Worm (Caenorhabditis elegans) whole organism, L1 larva: ENCODE results near the gene W09B6.4.

Experiments
- C04F5.9 ChIP-seq: sonication (generic microtip); optimal IDR thresholded peaks from 2 replicates; lab custom pipeline; 2016; ENCODE audit warnings: missing genetic modification characterization, missing compliant biosample characterization
- C16A3.4 ChIP-seq: fragments of 150-350 bp; optimal IDR thresholded peaks from 2 replicates; lab custom pipeline; 2014; ENCODE audit warnings: missing biosample characterization, missing genetic modification characterization
- F16B12.6 ChIP-seq: fragments of 150-350 bp; optimal IDR thresholded peaks from 2 replicates; lab custom pipeline; 2014; ENCODE audit warnings: missing biosample characterization, missing genetic modification characterization
- ceh-63 ChIP-seq: fragments of 200-800 bp; sonication (Bioruptor generic); optimal IDR thresholded peaks from 2 replicates; lab custom pipeline; 2018; ENCODE audit warnings: mild to moderate bottlenecking, missing genetic modification characterization, missing compliant biosample characterization
- ceh-8 ChIP-seq: fragments of 200-800 bp; sonication (Bioruptor generic); optimal IDR thresholded peaks from 2 replicates; lab custom pipeline; 2018; ENCODE audit warnings: mild to moderate bottlenecking, missing genetic modification characterization, moderate library complexity, missing compliant biosample characterization
- ceh-88 ChIP-seq: fragments of 200-800 bp; sonication (Bioruptor generic); IDR thresholded peaks from 2 replicates; pipeline ENCODE4 v1.3.6; 2022; ENCODE audit warnings: missing genetic modification characterization, missing compliant biosample characterization
- ceh-90 ChIP-seq: sonication (generic microtip); optimal IDR thresholded peaks from 2 replicates; lab custom pipeline; 2016; ENCODE audit warnings: missing genetic modification characterization, missing compliant biosample characterization
- ces-1 ChIP-seq: fragments of 150-350 bp; optimal IDR thresholded peaks from 2 replicates; lab custom pipeline; 2014; ENCODE audit warnings: missing biosample characterization, missing genetic modification reagents, missing genetic modification characterization
- dsc-1 ChIP-seq: sonication (generic microtip); optimal IDR thresholded peaks from 2 replicates; lab custom pipeline; 2016; ENCODE audit warnings: mild to moderate bottlenecking, missing genetic modification characterization, missing compliant biosample characterization
- efl-1 ChIP-seq, 4 experiments: fragments of 150-350 bp; optimal IDR thresholded peaks in 3 of 4; peaks in 1 of 4; 1 replicate in 1 of 4; 2 replicates in 3 of 4; lab custom pipeline; 2014; ENCODE audit warnings: missing biosample characterization in 2 of 4, missing genetic modification characterization in 2 of 4, missing genetic modification reagents in 2 of 4
- egl-13 ChIP-seq: sonication (generic microtip); optimal IDR thresholded peaks from 2 replicates; lab custom pipeline; 2016; ENCODE audit warnings: missing genotype, missing genetic modification reagents, missing genetic modification characterization, missing compliant biosample characterization
- egl-27 ChIP-seq, 2 experiments: fragments of 150-350 bp in 1 of 2; sonication (generic microtip); optimal IDR thresholded peaks; 3 replicates each; lab custom pipeline; 2017 to 2018; ENCODE audit warnings: missing biosample characterization in 2 of 2, missing genetic modification characterization in 2 of 2, missing genetic modification reagents in 2 of 2
- elt-2 ChIP-seq: sonication (generic microtip); optimal IDR thresholded peaks from 2 replicates; lab custom pipeline; 2016; ENCODE audit warnings: missing genetic modification characterization, mild to moderate bottlenecking, inconsistent platforms, missing compliant biosample characterization, missing genetic modification reagents
- elt-3 ChIP-seq, 6 experiments: fragments of 150-350 bp in 1 of 6; sonication (generic microtip); optimal IDR thresholded peaks; 2 replicates each; lab custom pipeline; 2017 to 2018; ENCODE audit warnings: missing biosample characterization in 6 of 6, missing genetic modification characterization in 6 of 6, inconsistent platforms in 1 of 6
- ets-5 ChIP-seq: fragments of 200-800 bp; sonication (Bioruptor generic); IDR thresholded peaks from 2 replicates; pipeline ENCODE4 v1.3.6; 2022; ENCODE audit warnings: missing genetic modification characterization, missing compliant biosample characterization
- fkh-4 ChIP-seq: sonication (generic microtip); optimal IDR thresholded peaks from 2 replicates; lab custom pipeline; 2016; ENCODE audit warnings: missing compliant biosample characterization, missing genetic modification characterization, borderline replicate concordance
- grh-1 ChIP-seq: fragments of 200-800 bp; sonication (Bioruptor generic); IDR thresholded peaks from 2 replicates; pipeline ENCODE4 v1.3.6; 2022; ENCODE audit warnings: missing genetic modification reagents, missing genetic modification characterization, missing compliant biosample characterization
- hlh-4 ChIP-seq: sonication (generic microtip); optimal IDR thresholded peaks from 2 replicates; lab custom pipeline; 2016; ENCODE audit warnings: mild to moderate bottlenecking, missing genetic modification characterization, missing compliant biosample characterization
- jun-1 ChIP-seq: fragments of 150-350 bp; optimal IDR thresholded peaks from 2 replicates; lab custom pipeline; 2014; ENCODE audit warnings: missing biosample characterization, missing genetic modification reagents, missing genetic modification characterization
- lin-15B ChIP-seq: fragments of 150-350 bp; sonication (generic microtip); optimal IDR thresholded peaks from 3 replicates; lab custom pipeline; 2014; ENCODE audit warnings: missing biosample characterization, missing genetic modification characterization
- lin-35 ChIP-seq, 2 experiments: fragments of 150-350 bp; optimal IDR thresholded peaks; 2 replicates each; lab custom pipeline; 2014; ENCODE audit warnings: missing biosample characterization in 2 of 2, missing genetic modification characterization in 2 of 2, missing genetic modification reagents in 2 of 2
- lir-3 ChIP-seq: sonication (generic microtip); optimal IDR thresholded peaks from 2 replicates; lab custom pipeline; 2016; ENCODE audit warnings: mild to moderate bottlenecking, missing genetic modification characterization, moderate library complexity, missing compliant biosample characterization; ENCODE audit not compliant: poor library complexity
- lsy-2 ChIP-seq, 2 experiments: fragments of 150-350 bp; optimal IDR thresholded peaks; 2 replicates each; lab custom pipeline; 2014; ENCODE audit warnings: missing biosample characterization in 2 of 2, missing genetic modification characterization in 2 of 2
- mab-9 ChIP-seq: fragments of 200-800 bp; sonication (Bioruptor generic); IDR thresholded peaks from 2 replicates; pipeline ENCODE4 v1.3.6; 2022; ENCODE audit warnings: missing genetic modification reagents, missing genetic modification characterization, missing compliant biosample characterization
- mdl-1 ChIP-seq, 2 experiments: fragments of 150-350 bp; optimal IDR thresholded peaks; 2 replicates each; lab custom pipeline; 2014 to 2017; ENCODE audit warnings: missing biosample characterization in 2 of 2, missing genetic modification characterization in 2 of 2, inconsistent platforms in 1 of 2
- nhr-20 ChIP-seq: sonication (generic microtip); optimal IDR thresholded peaks from 2 replicates; lab custom pipeline; 2016; ENCODE audit warnings: mild to moderate bottlenecking, missing genetic modification characterization, missing compliant biosample characterization
- nhr-71 ChIP-seq: sonication (generic microtip); optimal IDR thresholded peaks from 2 replicates; lab custom pipeline; 2016; ENCODE audit warnings: mild to moderate bottlenecking, missing genetic modification characterization, moderate library complexity, missing compliant biosample characterization
- nhr-77 ChIP-seq: fragments of 150-350 bp; optimal IDR thresholded peaks from 2 replicates; lab custom pipeline; 2014; ENCODE audit warnings: missing biosample characterization, missing genetic modification characterization
- pag-3 ChIP-seq: sonication (generic microtip); optimal IDR thresholded peaks from 2 replicates; lab custom pipeline; 2017; ENCODE audit warnings: missing genetic modification characterization, mild to moderate bottlenecking, missing compliant biosample characterization, antibody characterized with exemption, borderline replicate concordance; ENCODE audit not compliant: insufficient read depth
- rnt-1 ChIP-seq: sonication (generic microtip); optimal IDR thresholded peaks from 2 replicates; lab custom pipeline; 2016; ENCODE audit warnings: mild to moderate bottlenecking, missing genetic modification characterization, moderate library complexity, missing compliant biosample characterization
- skn-1 ChIP-seq: fragments of 150-350 bp; optimal IDR thresholded peaks from 2 replicates; lab custom pipeline; 2014; ENCODE audit warnings: missing biosample characterization, missing genetic modification characterization
- sup-37 ChIP-seq: fragments of 200-800 bp; sonication (Bioruptor generic); optimal IDR thresholded peaks from 2 replicates; lab custom pipeline; 2018; ENCODE audit warnings: mild to moderate bottlenecking, missing genetic modification characterization, missing compliant biosample characterization
- swsn-7 ChIP-seq: sonication (generic microtip); optimal IDR thresholded peaks from 2 replicates; lab custom pipeline; 2016; ENCODE audit warnings: missing genetic modification characterization, missing compliant biosample characterization
- tlp-1 ChIP-seq: fragments of 150-350 bp; optimal IDR thresholded peaks from 2 replicates; lab custom pipeline; 2014; ENCODE audit warnings: missing biosample characterization, missing genetic modification characterization
- unc-30 ChIP-seq: sonication (generic microtip); optimal IDR thresholded peaks from 2 replicates; lab custom pipeline; 2017; ENCODE audit warnings: missing biosample characterization, missing genetic modification characterization
- unc-86 ChIP-seq: sonication (generic microtip); optimal IDR thresholded peaks from 2 replicates; lab custom pipeline; 2016; ENCODE audit warnings: missing genetic modification characterization, missing compliant biosample characterization
- unc-98 ChIP-seq: fragments of 200-800 bp; sonication (Bioruptor generic); IDR thresholded peaks from 2 replicates; pipeline ENCODE4 v1.3.6; 2022; ENCODE audit warnings: missing genetic modification characterization, missing compliant biosample characterization
- xbp-1 ChIP-seq: sonication (generic microtip); optimal IDR thresholded peaks from 2 replicates; lab custom pipeline; 2016; ENCODE audit warnings: missing genetic modification characterization, missing compliant biosample characterization
- zip-4 ChIP-seq: fragments of 200-800 bp; sonication (Bioruptor generic); optimal IDR thresholded peaks from 2 replicates; lab custom pipeline; 2018; ENCODE audit warnings: mild to moderate bottlenecking, missing genetic modification characterization, moderate library complexity, missing compliant biosample characterization
- ztf-4 ChIP-seq: fragments of 150-350 bp; optimal IDR thresholded peaks from 2 replicates; lab custom pipeline; 2014; ENCODE audit warnings: missing biosample characterization, missing genetic modification characterization

W09B6.4 gene

ce11 chrII:1110901-1111300 is 29.7 kb downstream of the W09B6.4 start, which contains the start of gene lips-11:
lips-11 (minus strand) TSS chrII:1111001.
- TF ChIP-seq elt-2 (tag; lab: Kevin White, UChicago) = peak; percentile 59
- no peak for TF ChIP-seq pag-3 (tag; lab: Kevin White, UChicago)
- TF ChIP-seq lsy-2 (tag; optimal IDR thresholded peaks at IDR 0.05; lab: Kevin White, UChicago) = no peak

ce11 chrII:1106914-1107597 is 33.6 kb downstream of the W09B6.4 start, which contains the start of gene col-40:
col-40 (minus strand) TSS chrII:1106964.
- TF ChIP-seq nhr-77 (no peak), lin-15B (tag; lab: Kevin White, UChicago) (no peak), xbp-1 (no peak), grh-1 (GFP tag; lab: Robert Waterston, UW) (no peak), ceh-63 (GFP tag; lab: Kevin White, UChicago) (no peak), unc-98 (GFP tag; lab: Robert Waterston, UW) (no peak), tlp-1 (tag; lab: Kevin White, UChicago) (no peak), pag-3 (tag; lab: Kevin White, UChicago) (no peak), ceh-88 (GFP tag; lab: Robert Waterston, UW) (no peak), sup-37 (GFP tag; lab: Kevin White, UChicago) (no peak), C04F5.9 (tag; lab: Kevin White, UChicago) (no peak), elt-3 (tag; optimal IDR thresholded peaks at IDR 0.05; lab: Kevin White, UChicago) (no peak), unc-30 (no peak), swsn-7 (tag; lab: Kevin White, UChicago) (no peak), mdl-1 (tag; optimal IDR thresholded peaks at IDR 0.05; lab: Kevin White, UChicago) (no peak), efl-1 (optimal IDR thresholded peaks at IDR 0.05; lab: Kevin White, UChicago) (no peak), efl-1 (GFP tag; optimal IDR thresholded peaks at IDR 0.05 in 1 of 2; lab: Kevin White, UChicago) (no peak), F16B12.6 (tag; lab: Kevin White, UChicago) (no peak), mab-9 (GFP tag; lab: Robert Waterston, UW) (no peak), lsy-2 (tag; optimal IDR thresholded peaks at IDR 0.05; lab: Kevin White, UChicago) (no peak)

ce11 chrII:1105291-1105690 is 35.3 kb downstream of the W09B6.4 start:
- peak; percentile 71 for TF ChIP-seq ceh-8 (GFP tag; lab: Kevin White, UChicago)
- no peak for TF ChIP-seq dsc-1 (tag; lab: Kevin White, UChicago)
- TF ChIP-seq jun-1 = no peak
- no peak for TF ChIP-seq sup-37 (GFP tag; lab: Kevin White, UChicago)
- TF ChIP-seq egl-27 (tag; optimal IDR thresholded peaks at IDR 0.05; lab: Kevin White, UChicago) = no peak
- TF ChIP-seq, all 84 proteins: peak for 1

- no peak for TF ChIP-seq rnt-1
- no peak for TF ChIP-seq ztf-4 (tag; lab: Kevin White, UChicago)
- no peak for TF ChIP-seq lir-3 (tag; lab: Kevin White, UChicago)
- TF ChIP-seq tlp-1 (tag; lab: Kevin White, UChicago) = no peak
- TF ChIP-seq nhr-71 = no peak
- TF ChIP-seq efl-1 (optimal IDR thresholded peaks at IDR 0.05; lab: Kevin White, UChicago) = no peak
- peak in 1 of 2 experiments; percentile 9 for TF ChIP-seq efl-1 (GFP tag; optimal IDR thresholded peaks at IDR 0.05 in 1 of 2; lab: Kevin White, UChicago)
- TF ChIP-seq unc-30 = no peak
- no peak for TF ChIP-seq ceh-90 (tag; lab: Kevin White, UChicago)
These were observed 36.2 kb downstream of the W09B6.4 start, which contains the start of gene T13B5.9 for ce11 chrII:1104409-1104808. T13B5.9 (minus strand) TSS chrII:1104509.

ce11 chrII:1103484-1104100 is 37.0 kb downstream of the W09B6.4 start:
- peak in 1 of 2 experiments; percentile 31 for TF ChIP-seq mdl-1 (tag; optimal IDR thresholded peaks at IDR 0.05; lab: Kevin White, UChicago)
- TF ChIP-seq elt-2 (tag; lab: Kevin White, UChicago) = peak; percentile 100
- no peak for TF ChIP-seq nhr-77
- TF ChIP-seq C16A3.4 (tag; lab: Kevin White, UChicago) = no peak
- TF ChIP-seq sup-37 (GFP tag; lab: Kevin White, UChicago) = no peak
- TF ChIP-seq ces-1 (GFP tag; lab: Kevin White, UChicago) = no peak
- TF ChIP-seq lin-35 (GFP tag; optimal IDR thresholded peaks at IDR 0.05; lab: Kevin White, UChicago) = peak in 1 of 2 experiments; percentile 58
- no peak for TF ChIP-seq ets-5
- peak; percentile 27 for TF ChIP-seq egl-13 (tag; lab: Kevin White, UChicago)
- peak; percentile 91 for TF ChIP-seq jun-1
- no peak for TF ChIP-seq hlh-4 (tag; lab: Kevin White, UChicago)
- no peak for TF ChIP-seq skn-1 (tag; lab: Kevin White, UChicago)
- peak; percentile 43 for TF ChIP-seq nhr-20 (tag; lab: Kevin White, UChicago)
- peak; percentile 85 for TF ChIP-seq tlp-1 (tag; lab: Kevin White, UChicago)
- TF ChIP-seq zip-4 (GFP tag; lab: Kevin White, UChicago) = no peak
- TF ChIP-seq fkh-4 (tag; lab: Kevin White, UChicago) = no peak
- no peak for TF ChIP-seq C04F5.9 (tag; lab: Kevin White, UChicago)
- TF ChIP-seq unc-86 = no peak
